Fruit fly (Drosophila melanogaster): Measurements from ENCODE around the gene CG6908.

The CG6908 gene

dm6 chr3R:11670888-11671287 lies 19.0 kb downstream of the CG6908 start:
- TF ChIP-seq Crg-1 (GFP tag; optimal IDR thresholded peaks at IDR 0.05): no peak
- no peak for TF ChIP-seq cic (GFP tag; optimal IDR thresholded peaks at IDR 0.05)
- no peak for TF ChIP-seq CG12768 (GFP tag; optimal IDR thresholded peaks at IDR 0.05)
- TF ChIP-seq Hr96 (GFP tag; optimal IDR thresholded peaks at IDR 0.05): no peak
- no peak for TF ChIP-seq ovo (GFP tag; optimal IDR thresholded peaks at IDR 0.05)
- no peak for TF ChIP-seq CG14711 (tag; optimal IDR thresholded peaks at IDR 0.05)
- TF ChIP-seq Mnt (GFP tag; optimal IDR thresholded peaks at IDR 0.05): no peak
- TF ChIP-seq kay (GFP tag; ENCODE audit: borderline replicate concordance): no peak
- TF ChIP-seq CG11617 (GFP tag; optimal IDR thresholded peaks at IDR 0.05): no peak
- TF ChIP-seq CG1620 (GFP tag; optimal IDR thresholded peaks at IDR 0.05): no peak
- no peak for TF ChIP-seq CG33017 (tag; optimal IDR thresholded peaks at IDR 0.05)
- TF ChIP-seq CG7045 (GFP tag; optimal IDR thresholded peaks at IDR 0.05): no peak
- TF ChIP-seq pad (GFP tag; optimal IDR thresholded peaks at IDR 0.05): no peak
- no peak for TF ChIP-seq cnc (optimal IDR thresholded peaks at IDR 0.05)
- TF ChIP-seq Clk (GFP tag; optimal IDR thresholded peaks at IDR 0.05): no peak
- TF ChIP-seq tj (GFP tag; optimal IDR thresholded peaks at IDR 0.05): no peak
- no peak for TF ChIP-seq CG7101 (tag; optimal IDR thresholded peaks at IDR 0.05)

- TF ChIP-seq Mnt (GFP tag; optimal IDR thresholded peaks at IDR 0.05) (no peak), cic (GFP tag; optimal IDR thresholded peaks at IDR 0.05) (no peak)
Observed at dm6 chr3R:11669954-11670347, 19.9 kb downstream of the CG6908 start.

dm6 chr3R:11669017-11669953 lies 20.6 kb downstream of the CG6908 start:
- TF ChIP-seq Mnt (GFP tag; optimal IDR thresholded peaks at IDR 0.05) (no peak), CG12768 (GFP tag; optimal IDR thresholded peaks at IDR 0.05) (no peak), bab1 (GFP tag; optimal IDR thresholded peaks at IDR 0.05) (peak; percentile 2)

dm6 chr3R:11665925-11666687 lies 23.7 kb downstream of the CG6908 start:
- TF ChIP-seq Mnt (GFP tag; optimal IDR thresholded peaks at IDR 0.05) (peak; percentile 11), cnc (optimal IDR thresholded peaks at IDR 0.05) (no peak), kay (GFP tag; ENCODE audit: borderline replicate concordance) (peak; percentile 88), CG33017 (tag; optimal IDR thresholded peaks at IDR 0.05) (no peak), CG7045 (GFP tag; optimal IDR thresholded peaks at IDR 0.05) (peak; percentile 8), cic (GFP tag; optimal IDR thresholded peaks at IDR 0.05) (peak; percentile 53), CG12768 (GFP tag; optimal IDR thresholded peaks at IDR 0.05) (peak; percentile 25), CG7101 (tag; optimal IDR thresholded peaks at IDR 0.05) (no peak)

- peak; percentile 47 for TF ChIP-seq bab1 (GFP tag; optimal IDR thresholded peaks at IDR 0.05)
- no peak for TF ChIP-seq Mnt (GFP tag; optimal IDR thresholded peaks at IDR 0.05)
Observed at dm6 chr3R:11665508-11665907, 24.3 kb downstream of the CG6908 start.

dm6 chr3R:11663441-11663840 lies 26.4 kb downstream of the CG6908 start:
- TF ChIP-seq cnc (optimal IDR thresholded peaks at IDR 0.05) (no peak), kay (GFP tag; ENCODE audit: borderline replicate concordance) (no peak), CG7045 (GFP tag; optimal IDR thresholded peaks at IDR 0.05) (no peak), CG14711 (tag; optimal IDR thresholded peaks at IDR 0.05) (no peak), CG7101 (tag; optimal IDR thresholded peaks at IDR 0.05) (no peak), CG33017 (tag; optimal IDR thresholded peaks at IDR 0.05) (no peak), cic (GFP tag; optimal IDR thresholded peaks at IDR 0.05) (no peak), CG11617 (GFP tag; optimal IDR thresholded peaks at IDR 0.05) (no peak), Mnt (GFP tag; optimal IDR thresholded peaks at IDR 0.05) (no peak), bab1 (GFP tag; optimal IDR thresholded peaks at IDR 0.05) (no peak), pad (GFP tag; optimal IDR thresholded peaks at IDR 0.05) (no peak), CG1620 (GFP tag; optimal IDR thresholded peaks at IDR 0.05) (no peak), ovo (GFP tag; optimal IDR thresholded peaks at IDR 0.05) (no peak), Hr96 (GFP tag; optimal IDR thresholded peaks at IDR 0.05) (no peak), tj (GFP tag; optimal IDR thresholded peaks at IDR 0.05) (no peak), CG12768 (GFP tag; optimal IDR thresholded peaks at IDR 0.05) (no peak)

dm6 chr3R:11662617-11663016 lies 27.2 kb downstream of the CG6908 start:
- TF ChIP-seq CG5204 (GFP tag; optimal IDR thresholded peaks at IDR 0.05) (no peak), bab1 (GFP tag; optimal IDR thresholded peaks at IDR 0.05) (no peak), CG12768 (GFP tag; optimal IDR thresholded peaks at IDR 0.05) (no peak), pad (GFP tag; optimal IDR thresholded peaks at IDR 0.05) (no peak), Mnt (GFP tag; optimal IDR thresholded peaks at IDR 0.05) (no peak), CG7101 (tag; optimal IDR thresholded peaks at IDR 0.05) (no peak), CG1620 (GFP tag; optimal IDR thresholded peaks at IDR 0.05) (no peak), tj (GFP tag; optimal IDR thresholded peaks at IDR 0.05) (no peak), cnc (optimal IDR thresholded peaks at IDR 0.05) (no peak), Hr96 (GFP tag; optimal IDR thresholded peaks at IDR 0.05) (no peak), CG14711 (tag; optimal IDR thresholded peaks at IDR 0.05) (no peak), CG11617 (GFP tag; optimal IDR thresholded peaks at IDR 0.05) (no peak), kay (GFP tag; ENCODE audit: borderline replicate concordance) (no peak)
